Worm (Caenorhabditis elegans) whole organism, L4 larva: ENCODE measurements around the gene hpo-10.
A peak's percentile ranks its signal among the peaks of the same experiment; 100 is the strongest.

Experiments used
- F10B5.3 ChIP-seq: sonication (generic microtip); optimal IDR thresholded peaks from 2 replicates; lab custom pipeline; 2016; ENCODE audit warnings: mild to moderate bottlenecking, missing genetic modification characterization, missing compliant biosample characterization
- F49E8.2 ChIP-seq: sonication (generic microtip); optimal IDR thresholded peaks from 2 replicates; lab custom pipeline; 2016; ENCODE audit warnings: missing compliant biosample characterization, mild to moderate bottlenecking, missing genetic modification characterization, borderline replicate concordance
- R02D3.7 ChIP-seq: fragments of 150-350 bp; sonication (generic microtip); optimal IDR thresholded peaks from 3 replicates; lab custom pipeline; 2014; ENCODE audit warnings: missing biosample characterization, missing genetic modification characterization
- Y105C5A.15 ChIP-seq: fragments of 200-800 bp; sonication (Bioruptor generic); IDR thresholded peaks from 2 replicates; pipeline ENCODE4 v1.3.6; 2022; ENCODE audit warnings: missing genetic modification characterization, missing compliant biosample characterization
- Y5F2A.4 ChIP-seq: fragments of 200-800 bp; sonication (Bioruptor generic); optimal IDR thresholded peaks from 2 replicates; lab custom pipeline; 2018; ENCODE audit warnings: mild to moderate bottlenecking, missing genetic modification characterization, missing compliant biosample characterization
- Y75B8A.6 ChIP-seq: fragments of 200-800 bp; sonication (Bioruptor generic); IDR thresholded peaks from 2 replicates; pipeline ENCODE4 v1.3.6; 2022; ENCODE audit warnings: missing genetic modification reagents, missing genetic modification characterization, missing compliant biosample characterization
- ZK337.2 ChIP-seq: fragments of 200-800 bp; sonication (Bioruptor generic); IDR thresholded peaks from 2 replicates; pipeline ENCODE4 v1.3.6; 2022; ENCODE audit warnings: missing genetic modification reagents, missing genetic modification characterization, missing compliant biosample characterization
- ZK546.5 ChIP-seq, 2 experiments: sonication (generic microtip); optimal IDR thresholded peaks; 2 replicates each; lab custom pipeline; 2017; ENCODE audit warnings: missing biosample characterization in 2 of 2, missing genetic modification characterization in 2 of 2
- aha-1 ChIP-seq: fragments of 150-350 bp; peaks from one replicate; lab custom pipeline; 2014; ENCODE audit warnings: missing biosample characterization, missing genetic modification characterization
- aly-2 ChIP-seq: sonication (generic microtip); optimal IDR thresholded peaks from 2 replicates; lab custom pipeline; 2018; ENCODE audit warnings: missing biosample characterization, missing genetic modification characterization
- ceh-20 ChIP-seq: fragments of 200-800 bp; sonication (Bioruptor generic); IDR thresholded peaks from 2 replicates; pipeline ENCODE4 v1.3.6; 2022; ENCODE audit warnings: missing genetic modification reagents, missing genetic modification characterization, missing compliant biosample characterization
- ceh-32 ChIP-seq: sonication (generic microtip); optimal IDR thresholded peaks from 2 replicates; lab custom pipeline; 2016; ENCODE audit warnings: mild to moderate bottlenecking, missing genetic modification characterization, missing compliant biosample characterization; ENCODE audit not compliant: poor library complexity
- ceh-62 ChIP-seq: sonication (generic microtip); optimal IDR thresholded peaks from 2 replicates; lab custom pipeline; 2017; ENCODE audit warnings: missing biosample characterization, missing genetic modification characterization
- ctbp-1 ChIP-seq: fragments of 200-800 bp; sonication (Bioruptor generic); IDR thresholded peaks from 2 replicates; pipeline ENCODE4 v1.3.6; 2022; ENCODE audit warnings: missing genetic modification reagents, missing genetic modification characterization, missing compliant biosample characterization
- daf-8 ChIP-seq: fragments of 200-800 bp; sonication (Bioruptor generic); IDR thresholded peaks from 2 replicates; pipeline ENCODE4 v1.3.6; 2022; ENCODE audit warnings: missing genetic modification characterization, missing compliant biosample characterization
- dmd-6 ChIP-seq: fragments of 200-800 bp; sonication (Bioruptor generic); IDR thresholded peaks from 2 replicates; pipeline ENCODE4 v1.3.6; 2022; ENCODE audit warnings: missing genetic modification reagents, missing genetic modification characterization, missing compliant biosample characterization
- dmd-9 ChIP-seq: fragments of 200-800 bp; sonication (Bioruptor generic); IDR thresholded peaks from 2 replicates; pipeline ENCODE4 v1.3.6; 2022; ENCODE audit warnings: missing genetic modification reagents, missing genetic modification characterization, missing compliant biosample characterization
- dpl-1 ChIP-seq: fragments of 150-350 bp; optimal IDR thresholded peaks from 2 replicates; lab custom pipeline; 2014; ENCODE audit warnings: missing biosample characterization, missing genetic modification reagents, missing genetic modification characterization
- dve-1 ChIP-seq: sonication (generic microtip); optimal IDR thresholded peaks from 2 replicates; lab custom pipeline; 2017; ENCODE audit warnings: antibody characterized with exemption, mild to moderate bottlenecking, missing genetic modification characterization, missing compliant biosample characterization; ENCODE audit not compliant: insufficient read depth
- egl-43 ChIP-seq: fragments of 200-800 bp; sonication (Bioruptor generic); IDR thresholded peaks from 2 replicates; pipeline ENCODE4 v1.3.6; 2022; ENCODE audit warnings: missing genetic modification reagents, missing genetic modification characterization, missing compliant biosample characterization
- fkh-10 ChIP-seq: fragments of 150-350 bp; optimal IDR thresholded peaks from 2 replicates; lab custom pipeline; 2014; ENCODE audit warnings: missing biosample characterization, missing genetic modification reagents, missing genetic modification characterization
- fos-1 ChIP-seq: fragments of 150-350 bp; optimal IDR thresholded peaks from 2 replicates; lab custom pipeline; 2014; ENCODE audit warnings: missing biosample characterization, missing genetic modification characterization
- hif-1 ChIP-seq, 2 experiments: sonication (generic microtip); optimal IDR thresholded peaks; 2 replicates each; lab custom pipeline; 2016 to 2017; ENCODE audit warnings: missing compliant biosample characterization in 2 of 2, missing genetic modification characterization in 2 of 2, missing genetic modification reagents in 2 of 2, missing genotype in 2 of 2, mild to moderate bottlenecking in 1 of 2
- lim-7 ChIP-seq: fragments of 200-800 bp; sonication (Bioruptor generic); IDR thresholded peaks from 2 replicates; pipeline ENCODE4 v1.3.6; 2022; ENCODE audit warnings: missing genetic modification characterization, missing compliant biosample characterization
- lin-1 ChIP-seq: fragments of 200-800 bp; sonication (Bioruptor generic); IDR thresholded peaks from 2 replicates; pipeline ENCODE4 v1.3.6; 2022; ENCODE audit warnings: missing genetic modification reagents, missing genetic modification characterization, missing compliant biosample characterization
- lin-15B ChIP-seq: fragments of 150-350 bp; sonication (generic microtip); optimal IDR thresholded peaks from 3 replicates; lab custom pipeline; 2014; ENCODE audit warnings: missing biosample characterization, missing genetic modification characterization
- lin-39 ChIP-seq: fragments of 150-350 bp; optimal IDR thresholded peaks from 2 replicates; lab custom pipeline; 2014; ENCODE audit warnings: missing biosample characterization, missing genetic modification reagents, missing genetic modification characterization
- lir-3 ChIP-seq: sonication (generic microtip); optimal IDR thresholded peaks from 2 replicates; lab custom pipeline; 2016; ENCODE audit warnings: mild to moderate bottlenecking, missing genetic modification characterization, missing compliant biosample characterization
- lsy-2 ChIP-seq, 2 experiments: fragments of 150-350 bp in 1 of 2; sonication (generic microtip) in 1 of 2; optimal IDR thresholded peaks; 2 replicates each; lab custom pipeline; 2014 to 2017; ENCODE audit warnings: missing biosample characterization in 2 of 2, missing genetic modification characterization in 2 of 2
- madf-9 ChIP-seq: fragments of 200-800 bp; sonication (Bioruptor generic); conservative IDR thresholded peaks from 2 replicates; pipeline ENCODE4 v1.3.6; 2022; ENCODE audit warnings: missing genetic modification reagents, missing genetic modification characterization, missing compliant biosample characterization
- mdl-1 ChIP-seq, 2 experiments: fragments of 150-350 bp in 1 of 2; sonication (generic microtip) in 1 of 2; optimal IDR thresholded peaks; 2 replicates each; lab custom pipeline; 2014 to 2017; ENCODE audit warnings: missing biosample characterization in 2 of 2, missing genetic modification characterization in 2 of 2
- mdt-29 ChIP-seq: fragments of 200-800 bp; sonication (Bioruptor generic); IDR thresholded peaks from 2 replicates; pipeline ENCODE4 v1.3.6; 2022; ENCODE audit warnings: missing genetic modification reagents, missing genetic modification characterization, missing compliant biosample characterization
- mep-1 ChIP-seq: fragments of 150-350 bp; sonication (generic microtip); optimal IDR thresholded peaks from 3 replicates; lab custom pipeline; 2014; ENCODE audit warnings: missing biosample characterization, missing genetic modification characterization
- mes-2 ChIP-seq: sonication (generic microtip); optimal IDR thresholded peaks from 2 replicates; lab custom pipeline; 2016; ENCODE audit warnings: missing genotype, mild to moderate bottlenecking, missing genetic modification characterization, missing compliant biosample characterization; ENCODE audit not compliant: poor library complexity, severe bottlenecking
- mxl-2 ChIP-seq: fragments of 200-800 bp; sonication (Bioruptor generic); conservative IDR thresholded peaks from 2 replicates; pipeline ENCODE4 v1.3.6; 2022; ENCODE audit warnings: missing genetic modification reagents, missing genetic modification characterization, missing compliant biosample characterization
- nhr-10 ChIP-seq: fragments of 150-350 bp; optimal IDR thresholded peaks from 2 replicates; lab custom pipeline; 2014; ENCODE audit warnings: missing biosample characterization, missing genetic modification characterization
- nhr-111 ChIP-seq: fragments of 200-800 bp; sonication (Bioruptor generic); optimal IDR thresholded peaks from 2 replicates; lab custom pipeline; 2018; ENCODE audit warnings: mild to moderate bottlenecking, missing genetic modification characterization, missing compliant biosample characterization
- nhr-237 ChIP-seq: sonication (generic microtip); optimal IDR thresholded peaks from 2 replicates; lab custom pipeline; 2017; ENCODE audit warnings: missing biosample characterization, missing genetic modification characterization
- nhr-28 ChIP-seq: fragments of 150-350 bp; optimal IDR thresholded peaks from 2 replicates; lab custom pipeline; 2014; ENCODE audit warnings: missing biosample characterization, missing genetic modification characterization
- nhr-42 ChIP-seq: fragments of 200-800 bp; sonication (Bioruptor generic); IDR thresholded peaks from 2 replicates; pipeline ENCODE4 v1.3.6; 2022; ENCODE audit warnings: missing genetic modification characterization, missing compliant biosample characterization
- nhr-6 ChIP-seq: fragments of 150-350 bp; optimal IDR thresholded peaks from 2 replicates; lab custom pipeline; 2014; ENCODE audit warnings: missing biosample characterization, missing genetic modification characterization
- nhr-76 ChIP-seq: fragments of 150-350 bp; optimal IDR thresholded peaks from 2 replicates; lab custom pipeline; 2014; ENCODE audit warnings: missing biosample characterization, missing genetic modification characterization
- pha-4 ChIP-seq, 2 experiments: fragments of 150-350 bp in 1 of 2; fragments of 200-800 bp in 1 of 2; sonication (Bioruptor generic) in 1 of 2; IDR thresholded peaks in 1 of 2; optimal IDR thresholded peaks in 1 of 2; 2 replicates each; pipeline versions ENCODE4 v1.3.6 to Lab custom; 2014 to 2022; ENCODE audit warnings: missing genetic modification characterization in 2 of 2, missing genetic modification reagents in 2 of 2, missing biosample characterization in 1 of 2, missing compliant biosample characterization in 1 of 2
- pqm-1 ChIP-seq: sonication (generic microtip); optimal IDR thresholded peaks from 2 replicates; lab custom pipeline; 2017; ENCODE audit warnings: missing biosample characterization, missing genetic modification characterization
- rbr-2 ChIP-seq: sonication (generic microtip); optimal IDR thresholded peaks from 2 replicates; lab custom pipeline; 2016; ENCODE audit warnings: missing genotype, missing genetic modification characterization, missing compliant biosample characterization
- saeg-2 ChIP-seq: fragments of 200-800 bp; sonication (Bioruptor generic); IDR thresholded peaks from 2 replicates; pipeline ENCODE4 v1.3.6; 2022; ENCODE audit warnings: missing genetic modification reagents, missing genetic modification characterization, missing compliant biosample characterization
- set-16 ChIP-seq: fragments of 200-800 bp; sonication (Bioruptor generic); IDR thresholded peaks from 2 replicates; pipeline ENCODE4 v1.3.6; 2022; ENCODE audit warnings: missing genetic modification reagents, missing genetic modification characterization, missing compliant biosample characterization
- snpc-1.2 ChIP-seq: fragments of 200-800 bp; sonication (Bioruptor generic); IDR thresholded peaks from 2 replicates; pipeline ENCODE4 v1.3.6; 2022; ENCODE audit warnings: missing genetic modification reagents, missing genetic modification characterization, missing compliant biosample characterization
- unc-130 ChIP-seq: sonication (generic microtip); optimal IDR thresholded peaks from 2 replicates; lab custom pipeline; 2016; ENCODE audit warnings: missing genetic modification reagents, missing genetic modification characterization, missing compliant biosample characterization
- unc-39 ChIP-seq: sonication (generic microtip); optimal IDR thresholded peaks from 2 replicates; lab custom pipeline; 2017; ENCODE audit warnings: missing biosample characterization, missing genetic modification characterization
- vab-7 ChIP-seq: fragments of 200-800 bp; sonication (Bioruptor generic); IDR thresholded peaks from 2 replicates; pipeline ENCODE4 v1.3.6; 2022; ENCODE audit warnings: missing genetic modification reagents, missing genetic modification characterization, missing compliant biosample characterization

The hpo-10 gene

DNA sequence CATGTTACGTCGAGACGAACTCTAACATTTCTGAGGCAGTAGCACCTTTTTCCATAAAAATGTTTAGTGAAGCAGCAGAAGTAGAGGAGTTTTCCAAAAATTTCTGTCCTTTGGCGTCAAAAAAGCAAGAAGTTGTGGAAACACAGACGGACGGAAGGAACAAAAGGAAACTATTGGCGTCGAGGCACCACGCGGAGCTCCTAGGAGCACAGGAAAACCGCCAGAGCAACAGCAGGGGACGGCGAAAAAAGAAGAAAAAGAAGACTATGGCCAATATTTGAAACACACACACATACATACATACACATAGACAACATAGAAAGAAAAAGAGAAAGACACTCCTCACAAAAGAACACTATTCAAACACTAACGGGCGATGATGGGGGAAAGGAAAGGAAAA is 36.4 kb upstream of the hpo-10 start:
- peak; percentile 13 for TF ChIP-seq mes-2 (tag; lab: Kevin White, UChicago)
- TF ChIP-seq nhr-76 (tag; lab: Kevin White, UChicago) = no peak
- TF ChIP-seq mdl-1 (tag; optimal IDR thresholded peaks at IDR 0.05; lab: Kevin White, UChicago) = no peak
- no peak for TF ChIP-seq aha-1 (tag; lab: Kevin White, UChicago)
- TF ChIP-seq nhr-10 (tag; lab: Kevin White, UChicago) = no peak
- peak; percentile 20 for TF ChIP-seq rbr-2
- no peak for TF ChIP-seq ceh-32 (tag; lab: Kevin White, UChicago)
- TF ChIP-seq pqm-1 = no peak
- peak; percentile 8 for TF ChIP-seq dve-1 (tag; lab: Kevin White, UChicago)
- TF ChIP-seq ZK337.2 (GFP tag; lab: Robert Waterston, UW) = no peak
- 0 out of 2 replicates have a peak, but pooled peaks have one; percentile 29 for TF ChIP-seq egl-43 (GFP tag; lab: Robert Waterston, UW)
- no peak for TF ChIP-seq lin-1 (GFP tag; lab: Robert Waterston, UW)
- no peak for TF ChIP-seq madf-9
- no peak for TF ChIP-seq R02D3.7 (tag; lab: Kevin White, UChicago)
- TF ChIP-seq set-16 (GFP tag; lab: Robert Waterston, UW) = no peak
- no peak for TF ChIP-seq unc-39 (tag; lab: Kevin White, UChicago)
- no peak for TF ChIP-seq lin-39 (tag; lab: Kevin White, UChicago)
- TF ChIP-seq pha-4 (GFP tag; IDR thresholded peaks at IDR 0.05; lab: Robert Waterston, UW) = no peak
- TF ChIP-seq pha-4 (tag; optimal IDR thresholded peaks at IDR 0.05; lab: Kevin White, UChicago) = peak; percentile 16
- TF ChIP-seq lir-3 (tag; lab: Kevin White, UChicago) = no peak
- no peak for TF ChIP-seq nhr-111
- no peak for TF ChIP-seq nhr-42 (GFP tag; lab: Robert Waterston, UW)
- TF ChIP-seq fkh-10 (GFP tag; lab: Kevin White, UChicago) = peak; percentile 29
- TF ChIP-seq lsy-2 (tag; optimal IDR thresholded peaks at IDR 0.05; lab: Kevin White, UChicago) = peak in 1 of 2 experiments; percentile 26
- no peak for TF ChIP-seq dmd-6 (GFP tag; lab: Robert Waterston, UW)
- no peak for TF ChIP-seq Y105C5A.15
- no peak for TF ChIP-seq ceh-20
- no peak for TF ChIP-seq Y5F2A.4
- no peak for TF ChIP-seq lim-7 (GFP tag; lab: Robert Waterston, UW)
- TF ChIP-seq mdt-29 = no peak
- TF ChIP-seq daf-8 = no peak
- no peak for TF ChIP-seq dpl-1 (GFP tag; lab: Kevin White, UChicago)
- no peak for TF ChIP-seq nhr-237
- TF ChIP-seq F49E8.2 (tag; lab: Kevin White, UChicago) = no peak
- TF ChIP-seq Y75B8A.6 (GFP tag; lab: Robert Waterston, UW) = no peak
- no peak for TF ChIP-seq ceh-62 (tag; lab: Kevin White, UChicago)
- TF ChIP-seq aly-2 (tag; lab: Kevin White, UChicago) = no peak
- TF ChIP-seq ctbp-1 (GFP tag; lab: Robert Waterston, UW) = peak; percentile 38; the same call in 1 of the 2 replicates
- TF ChIP-seq vab-7 = no peak
- no peak for TF ChIP-seq lin-15B
- no peak for TF ChIP-seq unc-130 (GFP tag; lab: Kevin White, UChicago)
- no peak for TF ChIP-seq snpc-1.2
- no peak for TF ChIP-seq fos-1 (tag; lab: Kevin White, UChicago)
- no peak for TF ChIP-seq ZK546.5 (tag; optimal IDR thresholded peaks at IDR 0.05; lab: Kevin White, UChicago)
- TF ChIP-seq nhr-6 (tag; lab: Kevin White, UChicago) = no peak
- no peak for TF ChIP-seq F10B5.3 (tag; lab: Kevin White, UChicago)
- no peak for TF ChIP-seq saeg-2
- no peak for TF ChIP-seq mxl-2 (GFP tag; lab: Robert Waterston, UW)
- no peak for TF ChIP-seq hif-1 (tag; optimal IDR thresholded peaks at IDR 0.05; lab: Kevin White, UChicago)
- TF ChIP-seq nhr-28 (tag; lab: Kevin White, UChicago) = no peak
- peak; percentile 23 for TF ChIP-seq mep-1 (tag; lab: Kevin White, UChicago)
- no peak for TF ChIP-seq dmd-9 (GFP tag; lab: Robert Waterston, UW)
